Fruit fly (Drosophila melanogaster): ENCODE results near the gene CG42375.
A peak's percentile ranks its signal among the peaks of the same experiment; 100 is the strongest.

Gene CG42375

DNA sequence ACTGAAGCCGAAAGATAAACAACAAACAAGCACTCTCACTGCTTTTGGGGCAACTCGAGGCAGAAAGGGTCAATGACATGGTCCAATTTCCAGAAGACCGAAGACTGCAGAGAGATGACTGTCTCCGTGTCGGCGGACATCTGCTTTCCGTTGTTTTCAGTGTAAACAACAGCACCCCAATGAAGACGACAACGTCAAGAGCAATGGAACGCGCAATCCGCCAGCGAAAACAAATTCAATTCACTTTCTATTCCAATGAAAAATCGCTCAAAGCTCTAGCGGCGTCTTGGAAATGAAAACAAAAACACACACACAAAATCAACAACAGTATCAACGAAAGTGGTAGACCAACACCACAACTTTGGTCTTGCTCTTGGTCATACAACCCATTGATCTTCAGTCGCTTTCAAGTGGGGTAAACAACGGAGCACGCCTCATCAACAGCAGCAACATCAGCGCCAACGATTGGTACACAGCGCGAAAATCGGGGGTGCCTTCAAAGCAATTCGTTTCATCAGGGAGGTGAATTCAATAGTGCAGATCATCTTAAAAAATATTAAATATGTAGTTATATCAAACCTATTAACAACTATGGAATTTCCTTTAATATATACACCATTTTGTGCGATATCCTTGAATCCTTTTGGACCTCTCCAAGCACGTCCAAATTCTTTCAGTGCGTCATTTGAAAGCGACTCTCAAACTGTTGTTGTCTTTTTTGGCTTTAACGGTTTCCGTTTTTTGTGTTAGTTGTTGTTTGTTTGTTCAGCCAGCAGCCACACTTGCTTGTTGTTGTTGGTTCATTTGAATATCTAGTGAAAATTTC is 38.3 kb downstream of the CG42375 start:
- TF ChIP-seq noc (tag; optimal IDR thresholded peaks at IDR 0.05): peak; percentile 40

dm6 chr3R:13819037-13819436 is 39.6 kb downstream of the CG42375 start:
- no peak for TF ChIP-seq noc (tag; optimal IDR thresholded peaks at IDR 0.05)

- TF ChIP-seq noc (tag; optimal IDR thresholded peaks at IDR 0.05): no peak
Observed at dm6 chr3R:13820483-13820882, 41.1 kb downstream of the CG42375 start.

- TF ChIP-seq noc (tag; optimal IDR thresholded peaks at IDR 0.05): no peak
Observed at dm6 chr3R:13822602-13823220, 43.3 kb downstream of the CG42375 start.

DNA sequence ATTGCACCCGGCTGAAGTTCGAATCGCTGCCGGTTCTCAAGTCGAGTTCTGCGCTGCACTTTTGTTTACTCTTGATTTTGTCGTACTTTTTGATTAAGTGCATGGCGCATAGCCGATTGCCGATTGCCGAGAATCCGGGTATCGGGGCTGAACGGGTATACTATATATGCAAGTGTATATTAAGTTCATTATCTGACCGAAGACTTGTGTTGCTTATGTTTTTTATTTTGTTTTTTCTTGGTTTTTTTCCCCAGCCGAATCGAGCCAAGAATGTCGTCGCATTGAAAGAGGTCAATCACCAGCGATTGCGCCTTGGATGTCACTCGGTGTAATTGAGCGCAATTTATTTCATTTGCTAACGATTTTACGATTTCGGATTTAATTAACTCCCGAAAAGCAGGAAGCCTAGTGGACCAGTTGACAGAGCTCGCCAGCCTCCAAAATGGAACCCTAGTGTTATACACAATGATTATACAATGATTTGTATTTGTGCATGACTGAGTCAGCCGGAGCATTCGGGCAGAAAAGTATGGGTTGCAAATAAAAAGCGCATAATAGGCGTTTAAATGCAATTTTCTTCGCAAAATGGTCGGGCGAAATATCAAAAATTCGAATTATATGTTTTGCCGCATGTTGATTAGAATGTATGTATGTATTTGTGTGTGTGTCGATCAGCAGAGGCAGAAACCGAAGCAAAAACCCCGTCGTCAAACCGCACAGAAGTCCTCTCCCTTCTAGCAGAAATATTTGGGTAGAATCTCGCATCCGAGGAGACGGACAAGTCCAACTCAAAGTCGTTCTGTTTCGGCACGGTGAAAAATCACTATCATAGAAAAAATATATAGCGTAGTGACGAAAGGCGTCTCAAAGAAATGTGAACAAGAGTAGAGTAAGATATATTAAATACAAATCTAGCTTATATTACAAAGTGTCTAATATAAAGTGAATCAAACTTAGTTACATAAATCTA is 48.8 kb downstream of the CG42375 start, which contains the start of gene Mst87F:
Gene Mst87F, minus strand, starts transcription at position 56 of the 970 bp plus-strand sequence.
- no peak for TF ChIP-seq noc (tag; optimal IDR thresholded peaks at IDR 0.05)
